Worm (Caenorhabditis elegans): Measurements from ENCODE around the gene F53F4.18.

DNA sequence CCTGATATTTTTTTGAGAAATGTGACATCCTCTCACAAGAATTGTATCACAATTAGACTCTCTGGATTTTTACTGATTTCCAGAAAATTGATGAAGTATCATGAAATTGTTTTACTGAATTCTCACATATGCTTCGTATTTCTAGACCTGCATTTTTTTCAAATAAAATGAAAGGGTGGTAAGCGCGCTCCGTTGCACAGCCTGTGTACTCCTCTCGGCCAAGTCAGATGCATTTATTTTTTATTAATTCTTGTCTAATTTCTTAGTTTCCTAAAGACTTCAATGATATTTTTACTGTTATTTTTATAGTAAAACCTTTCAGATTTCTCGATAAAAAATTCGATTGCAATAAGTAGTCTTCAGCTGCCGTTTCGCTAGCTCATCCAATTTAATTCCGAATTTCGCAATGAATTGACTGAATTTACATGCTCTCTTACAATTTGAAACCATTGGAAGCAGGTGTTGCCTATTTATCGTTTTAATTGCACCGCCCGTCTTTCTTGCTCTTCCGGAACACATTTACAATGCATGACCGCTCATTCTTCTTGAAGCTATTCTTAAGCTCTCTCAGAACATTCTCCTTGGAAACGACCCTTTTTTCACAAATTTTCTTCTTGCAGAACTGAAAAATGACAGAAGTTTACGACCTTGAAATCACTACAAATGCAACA, 1.7 kb downstream of the F53F4.18 start, which contains the start of gene tbcb-1:
- TF ChIP-seq T22C8.4 (GFP tag; IDR thresholded peaks at IDR 0.05) (no peak), ref-1 (GFP tag; conservative IDR thresholded peaks at IDR 0.05) (no peak), med-1 (GFP tag; optimal IDR thresholded peaks at IDR 0.05; ENCODE audit: insufficient read depth) (no peak), ztf-29 (GFP tag; IDR thresholded peaks at IDR 0.05) (no peak), flt-1 (GFP tag; IDR thresholded peaks at IDR 0.05) (no peak), klf-2 (GFP tag; conservative IDR thresholded peaks at IDR 0.05) (no peak), tab-1 (GFP tag; IDR thresholded peaks at IDR 0.05) (no peak), cog-1 (tag; optimal IDR thresholded peaks at IDR 0.05) (no peak), ztf-23 (GFP tag; IDR thresholded peaks at IDR 0.05) (no peak)
